Worm (Caenorhabditis elegans): ENCODE data around the gene B0507.9.

The B0507.9 gene

DNA sequence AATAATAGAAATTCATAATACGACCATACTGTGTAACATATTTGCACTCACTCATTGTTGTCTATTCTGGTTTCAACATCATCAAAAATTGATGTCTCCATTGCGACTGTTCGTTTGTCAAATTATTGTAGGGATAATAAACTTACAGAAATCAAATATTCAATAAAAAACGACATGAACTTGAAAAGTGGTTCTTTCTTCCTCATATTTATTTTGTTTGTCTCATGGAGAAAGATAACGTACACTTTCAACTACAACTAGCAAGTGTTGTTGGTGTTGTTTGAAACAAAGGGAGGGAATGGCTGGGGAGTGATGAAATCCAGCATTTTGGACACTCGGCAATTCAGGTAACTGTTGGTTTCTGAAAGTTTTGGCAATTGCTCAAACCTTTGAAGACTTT, at the start of gene B0507.9:
B0507.9 (minus strand) TSS at position 101 of the 400 bp plus-strand sequence.
- TF ChIP-seq dao-5 (tag; optimal IDR thresholded peaks at IDR 0.05): no peak
- TF ChIP-seq him-1 (tag; optimal IDR thresholded peaks at IDR 0.05): no peak

DNA sequence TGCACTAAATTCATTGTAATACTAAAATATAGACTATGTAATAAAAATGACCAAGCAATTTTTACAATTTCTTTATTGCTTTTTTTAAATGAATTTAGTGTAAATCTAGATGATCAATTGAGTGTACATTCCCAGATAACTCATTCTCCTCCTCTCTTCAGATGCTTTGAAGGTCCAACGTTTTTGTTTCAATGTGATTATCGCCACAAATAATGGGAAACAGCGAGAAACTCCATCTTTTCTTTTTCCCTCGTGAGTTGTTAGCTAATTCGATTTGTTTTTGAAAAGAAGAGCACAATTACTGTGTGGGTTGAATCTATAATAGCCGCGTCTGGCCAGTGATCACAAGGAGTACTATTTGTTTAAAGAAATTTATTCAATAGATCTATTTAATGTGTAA, 39.2 kb upstream of the B0507.9 start:
- TF ChIP-seq dao-5 (tag; optimal IDR thresholded peaks at IDR 0.05): no peak
- TF ChIP-seq W03F9.2 (tag; optimal IDR thresholded peaks at IDR 0.05): no peak
- TF ChIP-seq him-1 (tag; optimal IDR thresholded peaks at IDR 0.05): no peak

DNA sequence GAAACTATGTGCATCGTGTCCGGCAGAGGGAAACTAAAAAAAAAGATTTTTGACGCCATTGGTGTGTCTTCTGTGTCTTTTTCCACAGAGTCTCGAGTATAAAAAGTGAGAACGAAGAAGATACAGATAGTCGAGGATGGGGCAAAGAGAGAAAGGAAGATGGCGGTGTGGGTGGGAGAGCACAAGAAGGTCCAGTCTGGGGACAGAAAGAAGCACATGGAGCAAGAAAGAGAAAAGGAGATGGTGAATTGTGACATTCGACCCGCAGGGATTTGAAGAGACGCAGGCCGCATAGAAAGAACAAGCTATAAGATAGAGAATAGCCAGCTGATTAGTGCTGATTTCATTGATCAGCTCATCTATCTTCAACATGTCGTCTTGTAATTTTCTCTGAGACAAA, 36.4 kb upstream of the B0507.9 start:
- no peak for TF ChIP-seq him-1 (tag; optimal IDR thresholded peaks at IDR 0.05)
- no peak for TF ChIP-seq dao-5 (tag; optimal IDR thresholded peaks at IDR 0.05)
- no peak for TF ChIP-seq W03F9.2 (tag; optimal IDR thresholded peaks at IDR 0.05)

DNA sequence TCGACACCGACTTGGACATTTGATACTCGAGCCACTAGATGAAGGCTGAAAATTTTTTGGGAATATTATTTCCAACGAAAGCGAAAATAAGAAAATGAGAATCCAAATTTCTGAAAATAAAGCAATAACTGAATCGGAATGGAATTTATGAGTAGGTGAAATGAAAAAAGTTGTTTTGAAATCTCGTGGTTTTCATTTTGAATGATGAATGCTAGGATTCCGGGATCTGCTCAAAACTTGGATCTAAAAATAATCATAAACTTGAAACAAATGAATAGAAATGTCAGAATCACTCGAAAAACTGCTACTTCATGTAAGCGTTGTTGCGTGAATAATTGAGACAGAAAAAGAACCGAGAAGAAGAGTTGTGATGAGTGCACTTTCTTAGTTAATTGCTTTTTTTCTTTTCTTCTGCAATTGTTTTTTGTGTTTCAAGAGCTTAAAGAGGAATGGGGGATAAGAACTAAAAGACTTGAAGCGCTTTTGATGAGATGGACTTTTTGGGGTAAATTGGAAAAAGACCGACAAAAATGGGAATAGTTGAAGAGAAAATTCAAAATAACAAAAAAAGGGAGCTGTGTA, 35.2 kb upstream of the B0507.9 start, which contains the start of gene magu-2:
magu-2 (minus strand) TSS at position 51 of the 582 bp plus-strand sequence.
- no peak for TF ChIP-seq W03F9.2 (tag; optimal IDR thresholded peaks at IDR 0.05)
- TF ChIP-seq him-1 (tag; optimal IDR thresholded peaks at IDR 0.05): no peak
- TF ChIP-seq dao-5 (tag; optimal IDR thresholded peaks at IDR 0.05): no peak

DNA sequence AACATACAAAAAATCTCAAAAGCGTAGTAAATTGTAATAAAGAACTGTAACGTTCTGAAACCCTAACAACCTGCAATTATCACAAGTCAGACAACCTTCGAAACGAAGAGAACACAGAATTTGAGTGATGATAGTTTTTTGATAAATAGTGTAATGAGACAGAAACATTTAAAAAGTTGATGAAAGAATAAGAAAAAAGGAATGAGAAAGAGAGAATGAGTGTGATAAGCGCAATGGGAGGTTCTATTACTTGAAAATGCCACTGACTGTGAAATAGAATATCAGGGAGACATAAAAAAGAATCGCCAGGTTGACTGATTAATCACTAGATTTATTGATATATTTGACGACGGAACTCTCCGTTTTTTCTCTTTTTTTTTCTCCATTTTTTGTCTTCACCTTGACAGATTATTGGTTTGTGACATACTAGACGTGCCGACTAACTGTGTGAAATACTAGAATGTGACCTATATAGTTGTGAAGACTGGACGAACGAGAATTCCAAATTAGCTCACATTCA, 33.5 kb upstream of the B0507.9 start:
- TF ChIP-seq W03F9.2 (tag; optimal IDR thresholded peaks at IDR 0.05) (no peak), him-1 (tag; optimal IDR thresholded peaks at IDR 0.05) (no peak), dao-5 (tag; optimal IDR thresholded peaks at IDR 0.05) (no peak)

DNA sequence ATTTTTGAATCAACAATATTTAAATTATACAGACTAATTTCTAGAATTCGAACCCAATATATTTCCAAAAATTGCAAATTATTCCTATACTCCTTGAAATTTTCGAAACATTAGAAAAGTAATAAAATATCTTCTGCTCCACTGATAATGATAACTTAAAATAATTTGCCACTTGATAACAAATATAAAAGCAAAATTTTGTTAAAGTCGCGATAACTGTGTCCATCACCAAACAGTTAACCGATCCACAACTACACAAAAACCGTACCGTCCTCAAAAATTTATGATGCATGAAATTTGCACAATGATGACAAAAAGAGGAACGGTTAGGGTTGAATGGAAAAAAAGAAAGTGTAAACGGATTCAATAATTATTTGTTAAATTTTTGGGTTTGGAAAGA, 32.6 kb upstream of the B0507.9 start:
- TF ChIP-seq dao-5 (tag; optimal IDR thresholded peaks at IDR 0.05) (no peak), him-1 (tag; optimal IDR thresholded peaks at IDR 0.05) (no peak), W03F9.2 (tag; optimal IDR thresholded peaks at IDR 0.05) (no peak)

DNA sequence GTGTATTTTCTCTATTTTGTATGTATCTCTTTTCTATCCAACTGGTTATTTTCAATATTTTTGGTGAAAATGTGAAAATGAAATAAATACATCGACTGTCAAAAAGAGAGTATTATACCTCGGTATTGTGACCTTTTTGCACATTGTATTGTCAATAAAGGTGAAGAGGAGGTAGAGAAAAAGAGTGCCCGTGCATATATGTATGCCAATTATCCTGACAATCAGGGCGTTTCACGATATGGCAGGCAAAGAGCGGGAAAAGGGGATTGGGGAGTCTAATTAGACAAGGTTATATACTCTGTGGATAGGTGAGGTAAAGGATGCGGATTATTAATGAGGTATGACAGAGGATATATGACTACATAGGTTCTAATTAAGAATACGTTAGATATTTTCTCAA, 31.1 kb upstream of the B0507.9 start:
- TF ChIP-seq dao-5 (tag; optimal IDR thresholded peaks at IDR 0.05) (no peak), W03F9.2 (tag; optimal IDR thresholded peaks at IDR 0.05) (no peak), him-1 (tag; optimal IDR thresholded peaks at IDR 0.05) (no peak)

DNA sequence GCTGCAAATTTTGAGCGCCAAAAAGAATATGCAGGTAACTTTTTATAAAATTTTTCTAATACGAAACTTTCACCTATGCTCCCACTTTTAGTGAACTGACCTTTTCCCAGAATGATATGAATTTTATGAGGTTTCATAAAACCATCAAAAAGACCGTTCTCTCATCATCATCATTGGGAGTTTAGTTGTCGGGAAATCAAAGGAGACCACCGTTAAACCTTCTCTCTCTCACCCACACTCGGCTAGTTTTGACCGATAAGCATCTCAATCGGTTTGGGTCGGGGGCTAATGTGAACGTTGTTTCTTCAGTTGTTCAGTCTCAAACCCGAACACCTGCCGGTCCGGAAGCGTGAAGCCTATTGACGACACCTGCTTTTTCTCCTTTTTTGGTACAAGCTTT, 30.4 kb upstream of the B0507.9 start:
- no peak for TF ChIP-seq W03F9.2 (tag; optimal IDR thresholded peaks at IDR 0.05)
- no peak for TF ChIP-seq him-1 (tag; optimal IDR thresholded peaks at IDR 0.05)
- TF ChIP-seq dao-5 (tag; optimal IDR thresholded peaks at IDR 0.05): no peak

DNA sequence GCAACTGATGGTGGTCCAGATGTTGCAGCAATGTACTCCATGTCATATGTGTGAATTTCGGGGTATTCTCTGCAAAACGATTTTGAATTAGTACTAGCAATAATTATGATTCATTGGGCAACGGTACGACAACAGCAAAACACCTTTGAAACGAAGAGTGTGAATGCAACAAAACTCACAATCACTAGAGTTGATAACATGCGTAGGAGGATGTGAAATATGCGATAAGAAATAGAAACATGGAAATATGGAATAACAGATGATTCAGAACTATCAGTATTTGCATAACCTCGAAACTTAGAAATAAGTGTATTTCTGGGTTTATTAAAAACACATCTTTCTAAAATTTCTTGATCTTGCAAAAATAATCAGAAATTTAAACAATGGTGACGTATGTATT, 29.7 kb upstream of the B0507.9 start:
- TF ChIP-seq him-1 (tag; optimal IDR thresholded peaks at IDR 0.05): no peak
- TF ChIP-seq W03F9.2 (tag; optimal IDR thresholded peaks at IDR 0.05): no peak
- TF ChIP-seq dao-5 (tag; optimal IDR thresholded peaks at IDR 0.05): no peak

DNA sequence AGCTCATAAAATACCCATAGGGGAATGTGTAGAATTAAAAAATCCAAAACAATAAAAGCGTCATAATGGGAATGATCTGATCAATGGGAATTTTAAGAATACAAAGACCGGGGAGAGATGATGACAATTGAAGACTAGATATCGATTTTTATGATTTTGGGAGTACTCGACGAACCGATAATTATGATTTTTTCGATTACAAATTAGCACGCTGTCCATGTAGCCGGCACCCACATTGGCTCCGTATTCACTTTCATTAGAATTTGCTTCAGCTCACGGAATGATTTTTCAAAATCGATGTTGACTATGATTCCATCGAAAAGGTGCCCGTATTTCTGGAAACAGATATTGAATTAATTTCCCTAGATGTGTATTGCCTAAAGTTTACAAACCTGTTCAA, 27.0 kb upstream of the B0507.9 start:
- no peak for TF ChIP-seq dao-5 (tag; optimal IDR thresholded peaks at IDR 0.05)
- TF ChIP-seq him-1 (tag; optimal IDR thresholded peaks at IDR 0.05): no peak
- no peak for TF ChIP-seq W03F9.2 (tag; optimal IDR thresholded peaks at IDR 0.05)

DNA sequence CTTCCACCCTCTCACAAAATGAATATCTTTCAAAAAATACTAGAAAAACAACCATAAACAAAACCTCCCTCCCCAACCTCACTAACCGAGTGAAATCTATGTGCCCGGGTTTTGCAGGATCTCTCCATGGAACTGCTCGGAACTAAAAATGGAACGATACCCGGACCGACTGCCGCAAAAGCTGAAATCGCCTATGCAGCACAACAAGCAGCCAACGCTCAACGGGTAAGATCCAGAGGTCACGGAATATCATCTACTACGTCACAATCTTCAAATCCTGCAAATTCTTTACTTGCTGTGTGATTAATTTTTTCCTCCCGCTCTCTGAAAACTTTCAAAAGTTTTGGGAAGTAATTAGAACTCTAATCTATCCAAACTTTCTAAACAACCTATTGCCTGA, 23.5 kb upstream of the B0507.9 start:
- TF ChIP-seq dao-5 (tag; optimal IDR thresholded peaks at IDR 0.05) (no peak), W03F9.2 (tag; optimal IDR thresholded peaks at IDR 0.05) (no peak), him-1 (tag; optimal IDR thresholded peaks at IDR 0.05) (no peak)

DNA sequence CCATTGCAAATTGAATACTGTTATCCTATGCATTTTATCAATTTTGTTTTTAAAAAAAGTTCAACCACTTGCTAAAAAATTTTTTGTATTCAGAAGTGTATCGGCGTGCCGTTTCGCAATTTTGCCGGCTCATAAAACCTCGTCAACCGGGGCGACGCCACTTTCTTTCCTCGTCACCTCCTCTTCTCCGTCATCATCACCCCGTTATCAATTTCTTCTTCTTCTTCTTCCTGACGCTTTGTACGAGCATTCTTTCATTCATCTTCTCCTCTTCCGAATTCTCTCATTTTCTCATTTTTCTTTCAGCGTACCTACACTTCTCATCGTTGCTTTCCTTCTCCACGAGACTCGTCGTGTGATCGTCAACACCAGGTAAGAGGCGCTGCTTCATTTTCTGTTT, 20.4 kb upstream of the B0507.9 start, which contains the start of gene sup-37:
sup-37 (plus strand) TSS at position 301 of the 400 bp plus-strand sequence.
- no peak for TF ChIP-seq him-1 (tag; optimal IDR thresholded peaks at IDR 0.05)
- TF ChIP-seq W03F9.2 (tag; optimal IDR thresholded peaks at IDR 0.05): no peak
- no peak for TF ChIP-seq dao-5 (tag; optimal IDR thresholded peaks at IDR 0.05)

DNA sequence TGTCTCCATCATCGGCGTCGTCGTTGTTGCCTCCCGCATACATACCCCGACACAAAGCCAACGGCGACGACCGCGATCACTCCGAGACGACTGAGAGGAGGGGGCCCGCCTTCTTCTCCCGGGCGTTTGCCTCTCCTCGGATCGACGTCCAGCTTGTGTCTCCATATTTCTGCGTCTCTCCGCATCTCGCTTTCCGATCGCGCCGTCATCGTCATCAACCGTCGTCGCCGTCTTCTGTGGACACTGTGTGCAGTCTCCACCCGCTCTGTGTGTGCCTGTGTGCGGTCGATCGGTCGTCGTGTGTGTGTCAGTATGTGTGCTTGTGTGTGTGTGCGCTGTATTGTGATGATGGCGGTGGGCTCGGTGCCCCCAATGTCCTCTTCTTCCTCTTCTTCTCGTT, 19.7 kb upstream of the B0507.9 start:
- no peak for TF ChIP-seq him-1 (tag; optimal IDR thresholded peaks at IDR 0.05)

DNA sequence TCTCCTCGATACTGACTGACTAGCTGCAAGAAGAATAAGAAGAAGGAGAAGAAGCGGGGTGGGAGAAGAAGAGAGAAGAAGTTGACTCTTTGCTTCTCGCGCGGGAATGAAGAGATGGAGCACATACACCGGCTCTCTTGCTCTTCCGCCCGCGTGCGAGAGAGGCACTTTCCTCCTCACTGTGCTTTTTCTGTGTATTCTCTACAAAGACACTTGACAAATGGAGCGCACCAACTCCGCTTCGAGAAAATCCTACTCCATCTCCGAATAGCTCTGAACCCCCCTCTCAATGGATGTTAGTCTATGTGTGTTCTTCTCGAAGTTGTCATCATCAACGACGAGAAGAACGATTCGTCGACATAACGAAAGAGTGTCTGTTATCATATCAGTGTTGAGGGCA, 18.6 kb upstream of the B0507.9 start:
- TF ChIP-seq W03F9.2 (tag; optimal IDR thresholded peaks at IDR 0.05) (no peak), him-1 (tag; optimal IDR thresholded peaks at IDR 0.05) (no peak), dao-5 (tag; optimal IDR thresholded peaks at IDR 0.05) (no peak)

DNA sequence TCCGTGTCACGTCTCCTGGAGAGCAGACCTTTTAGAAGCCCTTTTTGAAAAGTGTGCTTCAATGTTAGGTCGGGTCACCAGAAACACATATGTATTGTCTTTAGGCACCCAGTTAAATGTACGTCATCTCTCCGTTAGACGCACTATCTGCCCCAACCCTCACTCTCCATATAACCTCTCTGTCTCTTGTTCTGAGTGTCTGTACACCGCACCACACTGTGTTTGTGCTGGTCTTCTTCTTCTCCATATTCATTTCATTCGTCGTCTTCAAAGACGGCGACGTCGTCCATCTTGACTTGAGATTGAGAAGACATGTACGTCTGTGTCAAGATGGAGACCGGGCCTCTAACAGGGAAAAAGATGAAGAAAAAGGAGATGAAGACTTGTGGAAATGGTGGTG, 16.3 kb upstream of the B0507.9 start:
- TF ChIP-seq him-1 (tag; optimal IDR thresholded peaks at IDR 0.05): no peak
- no peak for TF ChIP-seq dao-5 (tag; optimal IDR thresholded peaks at IDR 0.05)
- TF ChIP-seq W03F9.2 (tag; optimal IDR thresholded peaks at IDR 0.05): no peak
